Worm (Caenorhabditis elegans) whole organism, mixed stage, embryonic: ENCODE data around the gene pfd-2.

Source experiments
- M03D4.4 ChIP-seq: sonication (generic microtip); optimal IDR thresholded peaks from 2 replicates; lab custom pipeline; 2017; ENCODE audit warnings: mild to moderate bottlenecking, missing genetic modification characterization, missing compliant biosample characterization
- bed-3 ChIP-seq: fragments of 200-800 bp; sonication (Bioruptor generic); optimal IDR thresholded peaks from 3 replicates; lab custom pipeline; 2018; ENCODE audit warnings: mild to moderate bottlenecking, missing genetic modification characterization, moderate library complexity, missing compliant biosample characterization
- blmp-1 ChIP-seq: fragments of 150-350 bp; optimal IDR thresholded peaks from 2 replicates; lab custom pipeline; 2014; ENCODE audit warnings: missing biosample characterization, missing genetic modification characterization
- ceh-39 ChIP-seq: fragments of 150-350 bp; optimal IDR thresholded peaks from 2 replicates; lab custom pipeline; 2014; ENCODE audit warnings: missing biosample characterization, missing genetic modification characterization
- ceh-43 ChIP-seq: fragments of 200-800 bp; sonication (Bioruptor generic); optimal IDR thresholded peaks from 2 replicates; lab custom pipeline; 2018; ENCODE audit warnings: mild to moderate bottlenecking, missing genetic modification characterization, moderate library complexity, missing compliant biosample characterization
- ceh-83 ChIP-seq: fragments of 200-800 bp; sonication (Bioruptor generic); optimal IDR thresholded peaks from 2 replicates; lab custom pipeline; 2018; ENCODE audit warnings: mild to moderate bottlenecking, missing genetic modification characterization, missing compliant biosample characterization
- ces-1 ChIP-seq: fragments of 150-350 bp; optimal IDR thresholded peaks from 2 replicates; lab custom pipeline; 2014; ENCODE audit warnings: missing biosample characterization, missing genetic modification reagents, missing genetic modification characterization
- cnd-1 ChIP-seq: fragments of 200-800 bp; sonication (Bioruptor generic); optimal IDR thresholded peaks from 2 replicates; lab custom pipeline; 2018; ENCODE audit warnings: mild to moderate bottlenecking, missing genetic modification characterization, missing compliant biosample characterization
- drap-1 ChIP-seq: fragments of 200-800 bp; sonication (Bioruptor generic); optimal IDR thresholded peaks from 3 replicates; lab custom pipeline; 2018; ENCODE audit warnings: mild to moderate bottlenecking, missing genetic modification characterization, missing compliant biosample characterization
- elt-1 ChIP-seq: sonication (generic microtip); optimal IDR thresholded peaks from 2 replicates; lab custom pipeline; 2017; ENCODE audit warnings: missing genetic modification characterization, mild to moderate bottlenecking, missing compliant biosample characterization, antibody characterized with exemption, moderate library complexity, borderline replicate concordance; ENCODE audit not compliant: insufficient read depth
- elt-3 ChIP-seq: fragments of 150-350 bp; optimal IDR thresholded peaks from 2 replicates; lab custom pipeline; 2014; ENCODE audit warnings: missing biosample characterization, missing genetic modification characterization
- flh-1 ChIP-seq: fragments of 200-800 bp; sonication (Bioruptor generic); optimal IDR thresholded peaks from 2 replicates; lab custom pipeline; 2018; ENCODE audit warnings: mild to moderate bottlenecking, missing genetic modification characterization, moderate library complexity, missing compliant biosample characterization
- ham-2 ChIP-seq: fragments of 200-800 bp; sonication (Bioruptor generic); optimal IDR thresholded peaks from 2 replicates; lab custom pipeline; 2018; ENCODE audit warnings: mild to moderate bottlenecking, missing genetic modification characterization, missing compliant biosample characterization
- hlh-1 ChIP-seq: fragments of 150-350 bp; optimal IDR thresholded peaks from 2 replicates; lab custom pipeline; 2014; ENCODE audit warnings: missing biosample characterization, missing genetic modification reagents, missing genetic modification characterization
- lin-13 ChIP-seq: fragments of 150-350 bp; optimal IDR thresholded peaks from 2 replicates; lab custom pipeline; 2014; ENCODE audit warnings: missing biosample characterization, missing genetic modification characterization
- lin-32 ChIP-seq: fragments of 200-800 bp; sonication (Bioruptor generic); optimal IDR thresholded peaks from 2 replicates; lab custom pipeline; 2018; ENCODE audit warnings: mild to moderate bottlenecking, missing genetic modification characterization, missing compliant biosample characterization
- lsy-2 ChIP-seq: fragments of 150-350 bp; optimal IDR thresholded peaks from 2 replicates; lab custom pipeline; 2014; ENCODE audit warnings: missing biosample characterization, missing genetic modification characterization
- mab-5 ChIP-seq: fragments of 150-350 bp; optimal IDR thresholded peaks from 2 replicates; lab custom pipeline; 2014; ENCODE audit warnings: missing biosample characterization, missing genetic modification characterization
- mep-1 ChIP-seq: fragments of 150-350 bp; optimal IDR thresholded peaks from 2 replicates; lab custom pipeline; 2017; ENCODE audit warnings: missing biosample characterization, missing genetic modification reagents, missing genetic modification characterization, inconsistent platforms
- mls-2 ChIP-seq: sonication (generic microtip); optimal IDR thresholded peaks from 2 replicates; lab custom pipeline; 2016; ENCODE audit warnings: mild to moderate bottlenecking, missing genetic modification characterization, moderate library complexity, missing compliant biosample characterization
- nhr-237 ChIP-seq: fragments of 150-350 bp; optimal IDR thresholded peaks from 2 replicates; lab custom pipeline; 2014; ENCODE audit warnings: missing biosample characterization, missing genetic modification characterization
- nhr-28 ChIP-seq: fragments of 150-350 bp; optimal IDR thresholded peaks from 2 replicates; lab custom pipeline; 2014; ENCODE audit warnings: missing biosample characterization, missing genetic modification characterization
- pha-4 ChIP-seq: fragments of 150-350 bp; optimal IDR thresholded peaks from 2 replicates; lab custom pipeline; 2018; ENCODE audit warnings: missing biosample characterization, missing genetic modification reagents, missing genetic modification characterization
- sem-2 ChIP-seq: fragments of 200-800 bp; sonication (Bioruptor generic); optimal IDR thresholded peaks from 2 replicates; lab custom pipeline; 2018; ENCODE audit warnings: mild to moderate bottlenecking, missing genetic modification characterization, missing compliant biosample characterization
- snpc-4 ChIP-seq: fragments of 150-350 bp; optimal IDR thresholded peaks from 2 replicates; lab custom pipeline; 2014; ENCODE audit warnings: missing biosample characterization, missing genetic modification characterization
- sptf-1 ChIP-seq: sonication (generic microtip); optimal IDR thresholded peaks from 2 replicates; lab custom pipeline; 2017; ENCODE audit warnings: mild to moderate bottlenecking, missing genetic modification characterization, moderate library complexity, missing compliant biosample characterization
- tbx-8 ChIP-seq: fragments of 200-800 bp; sonication (Bioruptor generic); optimal IDR thresholded peaks from 2 replicates; lab custom pipeline; 2018; ENCODE audit warnings: mild to moderate bottlenecking, missing genetic modification characterization, moderate library complexity, missing compliant biosample characterization
- unc-120 ChIP-seq: sonication (generic microtip); optimal IDR thresholded peaks from 2 replicates; lab custom pipeline; 2017; ENCODE audit warnings: missing genetic modification characterization, missing compliant biosample characterization; ENCODE audit not compliant: poor library complexity, severe bottlenecking
- unc-39 ChIP-seq: fragments of 150-350 bp; optimal IDR thresholded peaks from 2 replicates; lab custom pipeline; 2014; ENCODE audit warnings: missing biosample characterization, missing genetic modification characterization
- unc-62 ChIP-seq: fragments of 150-350 bp; optimal IDR thresholded peaks from 2 replicates; lab custom pipeline; 2014; ENCODE audit warnings: missing biosample characterization, missing genetic modification reagents, missing genetic modification characterization
- zip-8 ChIP-seq: fragments of 150-350 bp; optimal IDR thresholded peaks from 2 replicates; lab custom pipeline; 2014; ENCODE audit warnings: missing biosample characterization, missing genetic modification characterization
- ztf-11 ChIP-seq: fragments of 150-350 bp; optimal IDR thresholded peaks from 2 replicates; lab custom pipeline; 2014; ENCODE audit warnings: missing biosample characterization, missing genetic modification characterization

Gene pfd-2

ce11 chrII:4344317-4344716 lies 17.8 kb downstream of the pfd-2 start:
- no peak for TF ChIP-seq ham-2 (GFP tag; lab: Kevin White, UChicago)
- TF ChIP-seq pha-4 = no peak
- TF ChIP-seq M03D4.4 (tag; lab: Kevin White, UChicago) = no peak
- TF ChIP-seq nhr-237 (tag; lab: Kevin White, UChicago) = no peak
- no peak for TF ChIP-seq zip-8 (tag; lab: Kevin White, UChicago)
- no peak for TF ChIP-seq snpc-4 (tag; lab: Kevin White, UChicago)
- TF ChIP-seq elt-3 (tag; lab: Kevin White, UChicago) = no peak
- no peak for TF ChIP-seq mls-2 (tag; lab: Kevin White, UChicago)
- TF ChIP-seq unc-120 = no peak
- TF ChIP-seq lin-13 (tag; lab: Kevin White, UChicago) = no peak
- no peak for TF ChIP-seq unc-62 (GFP tag; lab: Kevin White, UChicago)
- TF ChIP-seq, all 35 proteins: peak for 0

- TF ChIP-seq mep-1 (tag; lab: Kevin White, UChicago) (no peak), flh-1 (no peak), hlh-1 (tag; lab: Kevin White, UChicago) (no peak), M03D4.4 (tag; lab: Kevin White, UChicago) (no peak), zip-8 (tag; lab: Kevin White, UChicago) (no peak), nhr-237 (tag; lab: Kevin White, UChicago) (no peak), snpc-4 (tag; lab: Kevin White, UChicago) (no peak), unc-39 (no peak), nhr-28 (tag; lab: Kevin White, UChicago) (no peak), mls-2 (tag; lab: Kevin White, UChicago) (no peak), ceh-39 (tag; lab: Kevin White, UChicago) (no peak), lsy-2 (tag; lab: Kevin White, UChicago) (no peak), sem-2 (no peak), blmp-1 (tag; lab: Kevin White, UChicago) (no peak), mab-5 (no peak), elt-3 (tag; lab: Kevin White, UChicago) (no peak), pha-4 (no peak), lin-32 (GFP tag; lab: Kevin White, UChicago) (no peak), bed-3 (no peak)
Observed at ce11 chrII:4350888-4351287, 24.4 kb downstream of the pfd-2 start, which contains the start of gene H20J04.9. Gene H20J04.9, plus strand, starts transcription at chrII:4351188.

- TF ChIP-seq unc-39 (no peak), flh-1 (no peak), elt-3 (tag; lab: Kevin White, UChicago) (no peak), tbx-8 (no peak), elt-1 (no peak), lin-32 (GFP tag; lab: Kevin White, UChicago) (no peak), ceh-83 (GFP tag; lab: Kevin White, UChicago) (no peak), bed-3 (no peak), nhr-237 (tag; lab: Kevin White, UChicago) (no peak), cnd-1 (tag; lab: Kevin White, UChicago) (no peak), ces-1 (no peak), nhr-28 (tag; lab: Kevin White, UChicago) (no peak), unc-120 (no peak), pha-4 (no peak), lin-13 (tag; lab: Kevin White, UChicago) (no peak), blmp-1 (tag; lab: Kevin White, UChicago) (no peak), M03D4.4 (tag; lab: Kevin White, UChicago) (no peak)
Observed at ce11 chrII:4355217-4355616, 28.7 kb downstream of the pfd-2 start, which contains the start of the genes H20J04.7 and H20J04.1. Gene H20J04.7, minus strand, starts transcription at chrII:4355317. Gene H20J04.1, plus strand, starts transcription at chrII:4355613.

ce11 chrII:4358765-4359164 lies 32.2 kb downstream of the pfd-2 start, which contains the start of gene lat-2:
Gene lat-2, plus strand, starts transcription at chrII:4359065.
- no peak for TF ChIP-seq sptf-1 (tag; lab: Kevin White, UChicago)
- no peak for TF ChIP-seq elt-1
- TF ChIP-seq flh-1 = no peak
- no peak for TF ChIP-seq drap-1 (GFP tag; lab: Kevin White, UChicago)
- no peak for TF ChIP-seq elt-3 (tag; lab: Kevin White, UChicago)
- no peak for TF ChIP-seq ztf-11 (tag; lab: Kevin White, UChicago)
- no peak for TF ChIP-seq blmp-1 (tag; lab: Kevin White, UChicago)
- no peak for TF ChIP-seq zip-8 (tag; lab: Kevin White, UChicago)
- no peak for TF ChIP-seq snpc-4 (tag; lab: Kevin White, UChicago)

- no peak for TF ChIP-seq blmp-1 (tag; lab: Kevin White, UChicago)
- no peak for TF ChIP-seq ceh-43 (GFP tag; lab: Kevin White, UChicago)
- TF ChIP-seq ceh-39 (tag; lab: Kevin White, UChicago) = no peak
- no peak for TF ChIP-seq snpc-4 (tag; lab: Kevin White, UChicago)
- TF ChIP-seq M03D4.4 (tag; lab: Kevin White, UChicago) = no peak
- TF ChIP-seq flh-1 = no peak
- TF ChIP-seq lin-32 (GFP tag; lab: Kevin White, UChicago) = no peak
- TF ChIP-seq drap-1 (GFP tag; lab: Kevin White, UChicago) = no peak
- no peak for TF ChIP-seq unc-39
- TF ChIP-seq sptf-1 (tag; lab: Kevin White, UChicago) = no peak
- TF ChIP-seq elt-1 = no peak
- no peak for TF ChIP-seq mab-5
- no peak for TF ChIP-seq ceh-83 (GFP tag; lab: Kevin White, UChicago)
Observed at ce11 chrII:4359219-4359618, 32.7 kb downstream of the pfd-2 start.
